Fruit fly (Drosophila melanogaster) whole organism, embryonic: ENCODE results near the gene Drsl1.
A peak's percentile ranks its signal among the peaks of the same experiment; 100 is the strongest.

Experiments used
- Abd-B ChIP-seq: fragments of 200-800 bp; sonication (Bioruptor generic); optimal IDR thresholded peaks from 2 replicates; lab custom pipeline; 2018; ENCODE audit warnings: missing biosample characterization, mild to moderate bottlenecking, missing genetic modification characterization, moderate library complexity
- Awh ChIP-seq: fragments of 200-800 bp; sonication (Bioruptor generic); IDR thresholded peaks from 2 replicates; pipeline ENCODE4, ENCODE4 v1.3.6; 2022; ENCODE audit warnings: missing biosample characterization, missing genetic modification characterization
- CG13424 ChIP-seq: fragments of 200-800 bp; sonication (Bioruptor generic); optimal IDR thresholded peaks from 2 replicates; lab custom pipeline; 2019; ENCODE audit warnings: missing biosample characterization, mild to moderate bottlenecking, missing genetic modification characterization, moderate library complexity
- CG14441 ChIP-seq: fragments of 200-800 bp; sonication (Bioruptor generic); IDR thresholded peaks from 2 replicates; pipeline ENCODE4 v1.3.6; 2022; ENCODE audit warnings: missing biosample characterization, missing genetic modification characterization
- CG15479 ChIP-seq: fragments of 200-800 bp; sonication (Bioruptor generic); optimal IDR thresholded peaks from 3 replicates; lab custom pipeline; 2019; ENCODE audit warnings: missing biosample characterization, mild to moderate bottlenecking, missing genetic modification characterization, moderate library complexity
- CG16815 ChIP-seq: fragments of 200-800 bp; sonication (Bioruptor generic); optimal IDR thresholded peaks from 3 replicates; lab custom pipeline; 2017; ENCODE audit warnings: missing biosample characterization, mild to moderate bottlenecking, missing genetic modification characterization
- CG1792 ChIP-seq: fragments of 200-800 bp; sonication (Bioruptor generic); optimal IDR thresholded peaks from 2 replicates; lab custom pipeline; 2016; ENCODE audit warnings: missing biosample characterization, missing genetic modification characterization
- CG2120 ChIP-seq: fragments of 200-800 bp; sonication (Bioruptor generic); optimal IDR thresholded peaks from 3 replicates; lab custom pipeline; 2016; ENCODE audit warnings: missing biosample characterization, missing genetic modification characterization
- CG2712 ChIP-seq: fragments of 200-800 bp; optimal IDR thresholded peaks from 3 replicates; lab custom pipeline; 2019; ENCODE audit warnings: missing biosample characterization, mild to moderate bottlenecking, missing genetic modification characterization, moderate library complexity
- CG32532 ChIP-seq: fragments of 200-800 bp; sonication (Bioruptor generic); IDR thresholded peaks from 2 replicates; pipeline ENCODE4 v1.3.6; 2022; ENCODE audit warnings: missing biosample characterization, missing genetic modification characterization
- CG4328 ChIP-seq: fragments of 200-800 bp; sonication (Bioruptor generic); optimal IDR thresholded peaks from 3 replicates; lab custom pipeline; 2017; ENCODE audit warnings: missing biosample characterization, missing genetic modification reagents, missing genetic modification characterization
- CG6272 ChIP-seq: fragments of 200-800 bp; sonication (Bioruptor generic); IDR thresholded peaks from 2 replicates; pipeline ENCODE4 v1.3.6; 2022; ENCODE audit warnings: missing biosample characterization, missing genetic modification characterization
- CG8478 ChIP-seq: fragments of >200 bp; optimal IDR thresholded peaks from 2 replicates; lab custom pipeline; 2018
- Dref ChIP-seq: fragments of 200-800 bp; sonication (Bioruptor generic); IDR thresholded peaks from 2 replicates; pipeline ENCODE4 v1.3.6; 2022; ENCODE audit warnings: missing biosample characterization, missing genetic modification characterization
- Ets97D ChIP-seq: fragments of 200-800 bp; sonication (Bioruptor generic); optimal IDR thresholded peaks from 3 replicates; lab custom pipeline; 2016; ENCODE audit warnings: missing biosample characterization, missing genetic modification characterization
- Gug ChIP-seq: fragments of 200-800 bp; sonication (Bioruptor generic); IDR thresholded peaks from 4 replicates; pipeline ENCODE4 v1.3.6; 2022; ENCODE audit warnings: missing biosample characterization, missing genetic modification characterization
- HHEX ChIP-seq: fragments of 200-800 bp; sonication (Bioruptor generic); optimal IDR thresholded peaks from 3 replicates; lab custom pipeline; 2017; ENCODE audit warnings: missing biosample characterization, mild to moderate bottlenecking, missing genetic modification characterization, missing genetic modification reagents
- HmgZ ChIP-seq: fragments of 200-800 bp; sonication (Bioruptor generic); optimal IDR thresholded peaks from 2 replicates; lab custom pipeline; 2018; ENCODE audit warnings: missing biosample characterization, mild to moderate bottlenecking, missing genetic modification characterization
- Hmr ChIP-seq: fragments of 200-800 bp; sonication (Bioruptor generic); optimal IDR thresholded peaks from 3 replicates; lab custom pipeline; 2017; ENCODE audit warnings: mild to moderate bottlenecking, missing biosample characterization, missing genetic modification reagents, missing genetic modification characterization
- Hmx ChIP-seq: fragments of 200-800 bp; sonication (Bioruptor generic); optimal IDR thresholded peaks from 2 replicates; lab custom pipeline; 2016; ENCODE audit warnings: missing biosample characterization, missing genetic modification characterization
- Hr39 ChIP-seq: fragments of >200 bp; optimal IDR thresholded peaks from 2 replicates; lab custom pipeline; 2017
- Med ChIP-seq: fragments of 200-800 bp; sonication (Bioruptor generic); peaks from one replicate; lab custom pipeline; 2016; ENCODE audit warnings: missing biosample characterization, missing genetic modification characterization, mild to moderate bottlenecking, inconsistent platforms, moderate library complexity
- Neu2 ChIP-seq: fragments of 200-800 bp; sonication (Bioruptor generic); optimal IDR thresholded peaks from 3 replicates; lab custom pipeline; 2016; ENCODE audit warnings: missing biosample characterization, missing genetic modification characterization, borderline replicate concordance
- Nf-YB ChIP-seq: fragments of 200-800 bp; sonication (Bioruptor generic); optimal IDR thresholded peaks from 3 replicates; lab custom pipeline; 2019; ENCODE audit warnings: missing biosample characterization, mild to moderate bottlenecking, missing genetic modification characterization, moderate library complexity
- Rfx ChIP-seq: fragments of 200-800 bp; sonication (Bioruptor generic); IDR thresholded peaks from 2 replicates; pipeline ENCODE4 v1.3.6; 2022; ENCODE audit warnings: missing biosample characterization, missing genetic modification characterization
- Six4 ChIP-seq: fragments of 200-800 bp; sonication (Bioruptor generic); optimal IDR thresholded peaks from 2 replicates; lab custom pipeline; 2016; ENCODE audit warnings: missing biosample characterization, missing genetic modification characterization
- Taf1 ChIP-seq: fragments of 200-800 bp; sonication (Bioruptor generic); IDR thresholded peaks from 2 replicates; pipeline ENCODE4 v1.3.6; 2022; ENCODE audit warnings: missing biosample characterization, missing genetic modification characterization
- ci ChIP-seq: fragments of 200-800 bp; sonication (Bioruptor generic); IDR thresholded peaks from 3 replicates; pipeline ENCODE4 v1.3.6; 2022; ENCODE audit warnings: missing biosample characterization, missing genetic modification characterization
- corto ChIP-seq: fragments of 200-800 bp; sonication (Bioruptor generic); optimal IDR thresholded peaks from 2 replicates; lab custom pipeline; 2016; ENCODE audit warnings: missing biosample characterization, mild to moderate bottlenecking, missing genetic modification characterization, moderate library complexity
- crol ChIP-seq: fragments of 200-800 bp; sonication (Bioruptor generic); IDR thresholded peaks from 2 replicates; pipeline ENCODE4 v1.3.6; 2022; ENCODE audit warnings: missing biosample characterization, missing genetic modification characterization
- gsb-n ChIP-seq: fragments of 200-800 bp; sonication (Bioruptor generic); optimal IDR thresholded peaks from 3 replicates; lab custom pipeline; 2018; ENCODE audit warnings: missing biosample characterization, mild to moderate bottlenecking, missing genetic modification characterization
- insv ChIP-seq, 2 experiments: fragments of 200-800 bp; sonication (Bioruptor generic); optimal IDR thresholded peaks; 3 replicates each; lab custom pipeline; 2016 to 2018; ENCODE audit warnings: missing biosample characterization in 2 of 2, missing genetic modification characterization in 2 of 2
- inv ChIP-seq: fragments of 200-800 bp; sonication (Bioruptor generic); IDR thresholded peaks from 2 replicates; pipeline ENCODE4 v1.3.6; 2022; ENCODE audit warnings: missing biosample characterization, missing genetic modification characterization; ENCODE audit not compliant: partially characterized antibody
- nerfin-2 ChIP-seq: fragments of 200-800 bp; sonication (Bioruptor generic); IDR thresholded peaks from 2 replicates; pipeline ENCODE4 v1.3.6; 2022; ENCODE audit warnings: missing biosample characterization, missing genetic modification characterization; ENCODE audit not compliant: partially characterized antibody
- oc ChIP-seq: fragments of 200-800 bp; sonication (Bioruptor generic); optimal IDR thresholded peaks from 2 replicates; lab custom pipeline; 2018; ENCODE audit warnings: missing biosample characterization, mild to moderate bottlenecking, missing genetic modification characterization, moderate library complexity
- pfk ChIP-seq: fragments of 200-800 bp; sonication (Bioruptor generic); optimal IDR thresholded peaks from 2 replicates; lab custom pipeline; 2018; ENCODE audit warnings: missing biosample characterization, mild to moderate bottlenecking, missing genetic modification characterization, moderate library complexity
- row ChIP-seq: fragments of 200-800 bp; sonication (Bioruptor generic); IDR thresholded peaks from 3 replicates; pipeline ENCODE4 v1.3.6; 2022; ENCODE audit warnings: missing biosample characterization, missing genetic modification characterization
- sob ChIP-seq: fragments of 200-800 bp; sonication (Bioruptor generic); IDR thresholded peaks from 2 replicates; pipeline ENCODE4 v1.3.6; 2022; ENCODE audit warnings: missing biosample characterization, missing genetic modification characterization
- tap ChIP-seq: fragments of 200-800 bp; optimal IDR thresholded peaks from 3 replicates; lab custom pipeline; 2019; ENCODE audit warnings: missing biosample characterization, mild to moderate bottlenecking, missing genetic modification characterization, moderate library complexity
- usp ChIP-seq: fragments of >200 bp; optimal IDR thresholded peaks from 2 replicates; lab custom pipeline; 2017; ENCODE audit warnings: missing biosample characterization, missing genetic modification characterization

The Drsl1 gene

dm6 chr3L:3334784-3335183 is 804 bp downstream of the Drsl1 start, which contains the start of gene CG14969 (continued):
- TF ChIP-seq ci (0 out of 3 replicates have a peak, but pooled peaks have one; percentile 5), usp (GFP tag; lab: Kevin White, UChicago) (no peak), sob (GFP tag; lab: Robert Waterston, UW) (no peak), Hmr (no peak), oc (tag; lab: Kevin White, UChicago) (no peak), pfk (GFP tag; lab: Kevin White, UChicago) (no peak)
- TF ChIP-seq, all 482 proteins: peak for 67

- TF ChIP-seq Hmx (GFP tag; lab: Kevin White, UChicago) (no peak), CG4328 (GFP tag; lab: Kevin White, UChicago) (no peak), CG16815 (GFP tag; lab: Kevin White, UChicago) (no peak), pfk (GFP tag; lab: Kevin White, UChicago) (no peak), Abd-B (GFP tag; lab: Kevin White, UChicago) (no peak), CG1792 (GFP tag; lab: Kevin White, UChicago) (no peak), Taf1 (GFP tag; lab: Robert Waterston, UW) (no peak), CG2712 (no peak), Med (GFP tag; lab: Kevin White, UChicago) (no peak), CG15479 (no peak), Rfx (GFP tag; lab: Robert Waterston, UW) (no peak), Awh (GFP tag; lab: Robert Waterston, UW) (no peak), HmgZ (no peak), insv (GFP tag; optimal IDR thresholded peaks at IDR 0.05; lab: Kevin White, UChicago) (no peak), Nf-YB (GFP tag; lab: Kevin White, UChicago) (no peak)
Measured at dm6 chr3L:3329763-3330162, 5.8 kb downstream of the Drsl1 start, which contains the start of gene CG14961. Gene CG14961, plus strand, starts transcription at chr3L:3330063.

dm6 chr3L:3328771-3329170 is 6.8 kb downstream of the Drsl1 start, which contains the start of gene Strip:
Gene Strip, minus strand, starts transcription at chr3L:3328871.
- TF ChIP-seq Hr39 (lab: Kevin White, UChicago) (no peak), Six4 (no peak), Ets97D (GFP tag; lab: Kevin White, UChicago) (no peak), HHEX (no peak), Dref (GFP tag; lab: Robert Waterston, UW) (no peak), gsb-n (no peak), row (no peak), nerfin-2 (GFP tag; lab: Robert Waterston, UW) (no peak), CG13424 (no peak), Gug (GFP tag; lab: Robert Waterston, UW) (no peak), corto (no peak), CG6272 (GFP tag; lab: Robert Waterston, UW) (no peak), inv (GFP tag; lab: Robert Waterston, UW) (no peak), tap (tag; lab: Kevin White, UChicago) (no peak), CG32532 (GFP tag; lab: Robert Waterston, UW) (no peak), CG14441 (no peak), Neu2 (no peak), CG2120 (GFP tag; lab: Kevin White, UChicago) (no peak), crol (GFP tag; lab: Robert Waterston, UW) (no peak), CG8478 (lab: Kevin White, UChicago) (no peak)
